Fruit fly (Drosophila melanogaster): Measurements from ENCODE around the gene ChT.

ChT gene

DNA sequence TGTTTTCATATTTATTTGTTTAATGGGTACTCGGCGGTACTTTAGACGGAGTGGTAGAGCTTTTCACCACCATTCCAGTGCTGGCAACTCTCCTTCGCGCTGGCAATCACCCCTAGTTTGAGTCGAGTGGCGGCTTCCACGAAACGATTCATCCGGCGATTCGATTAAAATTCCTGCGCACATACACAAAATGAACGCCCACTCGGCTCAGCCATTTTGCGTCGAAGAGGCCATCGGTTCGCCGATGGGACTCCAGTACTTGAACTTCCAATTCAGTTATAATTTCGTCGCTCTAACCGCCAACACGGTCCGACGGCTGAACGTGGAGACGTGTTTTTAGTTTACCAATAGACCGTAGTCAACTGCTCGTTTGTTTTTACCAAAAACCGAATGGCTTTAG lies at the start of gene ChT, which contains the start of gene CG46318:
TSS of gene ChT (plus strand) at position 273 of the 400 bp plus-strand sequence.
TSS of gene CG46318 (plus strand) at position 273 of the 400 bp plus-strand sequence.
- TF ChIP-seq CG8478 (optimal IDR thresholded peaks at IDR 0.05) (no peak), psq (optimal IDR thresholded peaks at IDR 0.05) (no peak), EcR (GFP tag; optimal IDR thresholded peaks at IDR 0.05) (no peak), usp (GFP tag; optimal IDR thresholded peaks at IDR 0.05) (no peak), Dll (optimal IDR thresholded peaks at IDR 0.05) (no peak), pan (optimal IDR thresholded peaks at IDR 0.05) (no peak)

DNA sequence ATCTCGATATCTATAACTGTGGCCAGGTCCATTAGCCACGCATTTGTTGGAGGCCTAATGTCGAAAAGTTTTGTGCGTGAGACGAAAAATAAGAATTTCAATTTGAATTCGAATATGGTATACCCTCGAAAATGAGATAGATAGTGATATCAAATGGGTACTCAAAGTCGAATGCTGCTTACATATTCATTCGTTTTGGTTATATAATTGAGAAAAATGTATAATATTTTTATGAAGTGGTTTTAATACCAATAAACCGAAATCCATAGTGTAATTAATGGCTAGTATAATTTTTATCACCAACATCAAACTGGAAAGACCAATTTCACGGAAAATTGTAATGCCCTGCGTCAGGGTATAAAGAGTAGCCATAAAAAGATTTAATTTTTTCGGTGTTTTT lies 47.3 kb upstream of the ChT start:
- no peak for TF ChIP-seq psq (optimal IDR thresholded peaks at IDR 0.05)
- no peak for TF ChIP-seq usp (GFP tag; optimal IDR thresholded peaks at IDR 0.05)
- no peak for TF ChIP-seq Dll (optimal IDR thresholded peaks at IDR 0.05)
- no peak for TF ChIP-seq EcR (GFP tag; optimal IDR thresholded peaks at IDR 0.05)
- no peak for TF ChIP-seq CG8478 (optimal IDR thresholded peaks at IDR 0.05)
- TF ChIP-seq pan (optimal IDR thresholded peaks at IDR 0.05): no peak

DNA sequence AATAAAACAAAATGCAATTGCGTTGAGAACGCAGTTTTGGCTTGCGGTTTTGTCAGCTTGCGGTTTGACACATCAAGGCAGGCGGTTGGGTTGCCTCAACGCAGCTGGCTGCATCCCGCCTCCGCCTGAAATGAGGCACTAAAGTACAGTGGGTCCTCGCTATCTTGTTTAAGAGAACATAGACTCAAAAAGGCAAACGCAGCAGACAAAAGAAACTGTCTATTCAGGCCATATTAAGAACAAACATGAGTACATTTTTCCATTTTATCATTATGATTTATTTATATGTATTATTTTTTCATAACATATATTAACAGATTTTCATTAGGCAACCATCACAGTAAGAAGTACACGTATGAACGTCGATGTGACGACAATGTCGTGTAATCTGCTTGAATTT lies 40.7 kb upstream of the ChT start:
- no peak for TF ChIP-seq pan (optimal IDR thresholded peaks at IDR 0.05)
- TF ChIP-seq Dll (optimal IDR thresholded peaks at IDR 0.05): no peak
- no peak for TF ChIP-seq CG8478 (optimal IDR thresholded peaks at IDR 0.05)
- TF ChIP-seq usp (GFP tag; optimal IDR thresholded peaks at IDR 0.05): no peak
- no peak for TF ChIP-seq EcR (GFP tag; optimal IDR thresholded peaks at IDR 0.05)
- TF ChIP-seq psq (optimal IDR thresholded peaks at IDR 0.05): no peak

DNA sequence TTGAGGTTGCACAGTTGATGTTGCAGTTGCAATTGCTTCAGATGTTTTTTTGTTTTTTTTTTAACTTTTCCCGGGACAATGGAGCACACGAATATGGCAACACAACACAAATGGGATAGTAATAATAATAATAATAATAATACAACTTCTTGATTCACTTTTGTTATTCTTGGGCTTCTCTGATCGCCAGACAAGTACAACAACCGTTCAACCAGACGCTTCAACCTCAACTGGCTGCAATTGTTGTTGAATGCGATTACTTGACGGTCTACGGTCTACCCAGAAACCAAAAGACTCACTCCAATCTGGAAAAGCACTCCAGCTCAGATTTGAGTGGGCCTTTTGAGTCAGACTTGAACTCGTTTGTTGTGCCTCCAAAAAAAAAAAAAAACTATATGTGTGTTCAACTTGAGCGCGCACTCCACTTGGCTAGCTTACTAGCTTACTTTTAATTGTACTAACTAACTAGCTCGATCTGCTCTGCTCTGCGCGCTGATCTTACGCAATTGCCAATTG lies 39.1 kb upstream of the ChT start, which contains the start of gene CG14301:
TSS of gene CG14301 (minus strand) at position 216 of the 516 bp plus-strand sequence.
- TF ChIP-seq CG8478 (optimal IDR thresholded peaks at IDR 0.05) (no peak), Dll (optimal IDR thresholded peaks at IDR 0.05) (no peak), psq (optimal IDR thresholded peaks at IDR 0.05) (no peak), usp (GFP tag; optimal IDR thresholded peaks at IDR 0.05) (no peak), EcR (GFP tag; optimal IDR thresholded peaks at IDR 0.05) (no peak)

DNA sequence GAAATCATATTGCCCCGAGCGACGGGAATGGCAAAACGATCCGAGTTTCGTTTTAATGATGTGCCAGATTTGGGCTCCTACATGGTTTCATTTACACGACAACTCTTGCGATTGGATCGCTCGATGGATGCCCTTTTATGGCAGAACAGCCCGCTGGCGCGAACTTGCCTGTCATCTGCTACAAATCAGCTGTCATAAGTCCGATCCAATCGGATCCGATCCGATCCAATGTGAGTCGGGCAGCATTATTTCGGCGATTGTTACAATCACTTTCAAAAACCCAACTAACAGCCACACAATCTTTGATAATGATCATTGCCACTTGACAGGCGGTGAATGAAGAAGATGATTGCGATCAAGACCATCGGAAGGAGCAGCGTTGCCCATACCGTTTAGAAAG lies 36.8 kb upstream of the ChT start:
- no peak for TF ChIP-seq Dll (optimal IDR thresholded peaks at IDR 0.05)
- TF ChIP-seq pan (optimal IDR thresholded peaks at IDR 0.05): no peak
- TF ChIP-seq usp (GFP tag; optimal IDR thresholded peaks at IDR 0.05): no peak
- TF ChIP-seq psq (optimal IDR thresholded peaks at IDR 0.05): no peak
- no peak for TF ChIP-seq EcR (GFP tag; optimal IDR thresholded peaks at IDR 0.05)
- no peak for TF ChIP-seq CG8478 (optimal IDR thresholded peaks at IDR 0.05)

DNA sequence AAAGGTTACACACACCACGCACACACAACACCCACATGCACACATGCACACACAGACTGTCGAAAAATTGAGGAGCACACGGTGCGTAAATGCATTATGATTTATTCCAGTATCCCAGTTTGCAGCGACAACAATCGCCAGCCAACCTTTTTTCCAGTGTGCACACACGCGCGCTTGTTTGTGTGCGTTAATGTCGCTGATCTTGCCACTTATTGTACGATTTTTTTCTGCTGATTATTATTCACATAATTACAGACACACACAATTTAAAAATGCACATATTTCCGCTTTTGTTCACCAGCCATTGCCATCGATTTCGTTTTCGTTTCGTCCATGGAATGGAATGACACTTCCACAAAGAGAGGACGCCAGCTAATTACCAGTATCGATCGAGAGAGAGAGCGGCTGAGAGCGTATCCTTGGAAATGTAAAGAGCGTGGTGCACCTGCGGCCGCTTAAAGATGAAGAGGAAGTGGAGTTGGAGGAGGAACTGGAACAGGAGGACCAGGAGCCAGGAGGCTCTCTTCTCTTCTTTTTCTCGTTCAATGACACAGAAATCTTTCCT lies 21.9 kb upstream of the ChT start:
- TF ChIP-seq CG8478 (optimal IDR thresholded peaks at IDR 0.05): no peak
- peak; percentile 61 for TF ChIP-seq Dll (optimal IDR thresholded peaks at IDR 0.05)

DNA sequence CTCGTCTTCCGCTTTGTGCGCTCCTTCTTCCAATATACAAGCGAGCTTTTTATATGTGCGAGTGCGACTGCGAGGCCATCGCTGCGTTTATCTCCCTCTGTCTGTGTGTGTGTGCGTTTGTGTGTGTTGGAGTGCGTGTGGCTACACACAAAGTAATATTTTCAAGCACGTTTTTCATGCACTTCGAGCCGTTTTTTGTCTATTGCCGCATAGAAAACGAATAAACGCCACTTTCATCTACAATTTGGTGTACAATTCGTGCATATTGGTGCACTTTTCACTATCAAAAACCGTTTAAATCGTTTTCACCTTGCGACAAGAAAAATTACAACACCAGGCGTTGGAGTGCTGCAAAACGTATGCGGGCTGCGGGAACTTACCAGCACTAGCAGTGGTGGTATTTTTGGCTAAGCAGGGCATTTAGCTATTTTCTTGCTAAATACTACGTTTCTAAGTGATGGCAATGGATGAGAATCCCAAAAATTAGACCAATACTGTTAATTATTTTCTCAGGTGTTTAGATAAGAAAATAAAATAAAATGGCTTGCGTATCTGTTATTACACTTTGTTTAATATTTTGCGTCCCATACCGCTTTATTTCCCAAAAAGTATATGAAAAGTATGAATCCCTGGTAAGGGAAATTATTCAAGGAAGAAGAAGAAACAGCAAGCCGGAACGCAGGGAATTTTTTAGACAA lies 21.3 kb upstream of the ChT start, which contains the start of the genes CG31224 and CstF64:
TSS of gene CG31224 (minus strand) at position 365 of the 698 bp plus-strand sequence.
TSS of gene CstF64 (plus strand) at position 674 of the 698 bp plus-strand sequence.
- TF ChIP-seq Dll (optimal IDR thresholded peaks at IDR 0.05): no peak
- TF ChIP-seq EcR (GFP tag; optimal IDR thresholded peaks at IDR 0.05): no peak
- no peak for TF ChIP-seq pan (optimal IDR thresholded peaks at IDR 0.05)
- TF ChIP-seq CG8478 (optimal IDR thresholded peaks at IDR 0.05): no peak
- no peak for TF ChIP-seq usp (GFP tag; optimal IDR thresholded peaks at IDR 0.05)
- no peak for TF ChIP-seq psq (optimal IDR thresholded peaks at IDR 0.05)

DNA sequence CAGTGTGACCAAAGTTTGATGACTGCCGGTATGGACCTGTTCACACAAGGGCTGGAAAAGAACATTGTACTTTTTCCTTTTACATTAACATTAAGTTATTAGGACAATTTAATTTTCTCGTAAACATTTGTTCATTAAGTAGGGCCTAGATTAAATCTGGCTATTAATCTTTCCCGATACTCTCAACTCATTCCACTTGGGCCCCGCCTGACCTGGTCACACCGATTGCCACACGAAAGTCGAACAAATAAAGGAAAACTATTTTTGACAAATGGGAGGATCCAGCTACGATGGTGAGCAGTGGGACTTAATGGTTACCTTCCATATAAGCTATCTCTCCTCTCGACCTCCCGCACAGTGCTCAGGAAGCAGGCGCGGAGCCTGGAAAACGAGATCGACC lies 16.9 kb upstream of the ChT start, which contains the start of the genes Cpsf73 and Gos28:
TSS of gene Cpsf73 (minus strand) at position 28 of the 400 bp plus-strand sequence.
TSS of gene Gos28 (plus strand) at position 214 of the 400 bp plus-strand sequence.
- TF ChIP-seq Dll (optimal IDR thresholded peaks at IDR 0.05) (no peak), psq (optimal IDR thresholded peaks at IDR 0.05) (no peak), EcR (GFP tag; optimal IDR thresholded peaks at IDR 0.05) (no peak), usp (GFP tag; optimal IDR thresholded peaks at IDR 0.05) (no peak), pan (optimal IDR thresholded peaks at IDR 0.05) (no peak), CG8478 (optimal IDR thresholded peaks at IDR 0.05) (no peak)

DNA sequence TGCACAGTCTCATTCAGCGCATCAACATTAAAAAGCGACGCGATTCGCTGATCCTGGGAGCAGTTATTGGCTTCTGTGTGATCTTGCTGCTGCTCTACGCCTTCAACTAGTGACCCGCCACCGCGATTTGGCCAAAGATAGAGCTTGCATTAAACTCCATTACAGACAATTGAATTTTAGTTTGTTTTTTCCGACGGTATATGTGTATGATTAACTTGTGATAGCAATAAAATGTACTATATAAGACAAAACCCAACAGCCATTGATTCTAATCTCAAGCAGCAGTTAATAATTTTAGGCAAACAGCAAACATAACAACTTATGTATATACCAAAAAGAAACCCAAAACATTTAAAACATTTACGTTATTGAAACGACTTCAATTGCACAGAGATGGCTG lies 15.3 kb upstream of the ChT start, which contains the start of gene CG31231:
TSS of gene CG31231 (plus strand) at position 301 of the 400 bp plus-strand sequence.
- TF ChIP-seq CG8478 (optimal IDR thresholded peaks at IDR 0.05) (no peak), pan (optimal IDR thresholded peaks at IDR 0.05) (no peak), Dll (optimal IDR thresholded peaks at IDR 0.05) (no peak), usp (GFP tag; optimal IDR thresholded peaks at IDR 0.05) (no peak), EcR (GFP tag; optimal IDR thresholded peaks at IDR 0.05) (no peak)

DNA sequence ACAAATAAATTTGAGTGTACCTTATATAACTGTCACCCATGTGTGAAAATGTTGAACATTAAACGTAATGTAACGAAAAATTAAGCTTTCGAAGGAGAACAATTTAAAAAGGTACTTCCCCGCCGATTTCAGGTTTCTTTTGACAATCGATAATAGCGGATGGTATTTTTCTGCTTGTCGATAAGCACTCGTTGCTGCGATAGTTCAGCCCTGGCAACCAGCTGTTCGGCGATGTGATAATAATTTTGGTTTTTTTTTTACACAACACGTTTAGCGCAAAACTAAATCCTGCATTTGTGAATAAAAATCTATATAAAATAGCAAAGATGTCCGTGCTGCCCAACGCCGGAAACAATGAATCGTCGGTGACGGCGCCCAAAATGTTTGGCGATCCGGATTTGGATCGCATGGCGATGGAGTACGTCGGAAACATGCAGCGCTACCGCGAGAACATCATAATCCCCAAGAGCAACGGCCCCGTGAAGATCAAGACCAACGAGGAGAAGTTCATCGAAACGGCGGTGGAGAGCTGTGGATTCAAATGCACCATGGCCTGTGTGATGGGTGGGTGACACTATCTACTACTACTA lies 12.7 kb upstream of the ChT start, which contains the start of gene CG31229:
TSS of gene CG31229 (plus strand) at position 194 of the 590 bp plus-strand sequence.
- TF ChIP-seq CG8478 (optimal IDR thresholded peaks at IDR 0.05): no peak
- no peak for TF ChIP-seq usp (GFP tag; optimal IDR thresholded peaks at IDR 0.05)
- TF ChIP-seq psq (optimal IDR thresholded peaks at IDR 0.05): no peak
- no peak for TF ChIP-seq pan (optimal IDR thresholded peaks at IDR 0.05)
- TF ChIP-seq Dll (optimal IDR thresholded peaks at IDR 0.05): no peak
- TF ChIP-seq EcR (GFP tag; optimal IDR thresholded peaks at IDR 0.05): no peak

DNA sequence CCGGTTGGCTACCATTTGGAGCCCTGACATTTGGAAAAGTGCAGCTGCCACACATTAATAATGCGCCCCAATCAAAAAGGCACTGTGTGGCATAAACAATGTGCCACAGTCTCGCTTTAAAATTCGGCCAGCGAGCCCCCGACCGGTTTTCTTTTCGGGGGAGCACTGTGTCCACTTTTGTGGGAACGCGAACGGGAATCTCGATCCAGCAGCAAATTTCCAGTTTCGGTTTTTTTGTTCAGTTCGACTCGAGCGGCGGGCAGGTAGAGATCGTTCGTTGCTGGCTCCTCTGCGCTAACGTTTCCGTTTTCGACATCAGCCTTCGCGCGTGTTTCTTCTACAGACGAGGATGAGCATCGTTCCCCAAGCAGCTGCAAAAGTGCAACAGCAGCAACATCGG lies 11.3 kb upstream of the ChT start, which contains the start of gene CG7702:
TSS of gene CG7702 (plus strand) at position 239 of the 400 bp plus-strand sequence.
- TF ChIP-seq usp (GFP tag; optimal IDR thresholded peaks at IDR 0.05): no peak
- no peak for TF ChIP-seq pan (optimal IDR thresholded peaks at IDR 0.05)
- TF ChIP-seq CG8478 (optimal IDR thresholded peaks at IDR 0.05): no peak
- TF ChIP-seq psq (optimal IDR thresholded peaks at IDR 0.05): no peak
- TF ChIP-seq EcR (GFP tag; optimal IDR thresholded peaks at IDR 0.05): no peak
- TF ChIP-seq Dll (optimal IDR thresholded peaks at IDR 0.05): no peak

Data from whole organism.